Worm (Caenorhabditis elegans): ENCODE measurements around the gene rad-50.

ce11 chrV:12294091-12294490 is 48.6 kb downstream of the rad-50 start:
- TF ChIP-seq him-1 (tag; optimal IDR thresholded peaks at IDR 0.05): no peak
- no peak for TF ChIP-seq W03F9.2 (tag; optimal IDR thresholded peaks at IDR 0.05)
